Fruit fly (Drosophila melanogaster) whole organism, prepupa: ENCODE results near the gene Dpy-30L2.

Experiments
- CG10669 ChIP-seq: fragments of 200-800 bp; sonication (Bioruptor generic); optimal IDR thresholded peaks from 3 replicates; lab custom pipeline; 2018; ENCODE audit warnings: missing biosample characterization, mild to moderate bottlenecking, missing genetic modification characterization, moderate library complexity
- CG15336 ChIP-seq: fragments of 200-800 bp; sonication (Bioruptor generic); IDR thresholded peaks from 2 replicates; pipeline ENCODE4 v1.3.6; 2022; ENCODE audit warnings: missing biosample characterization, missing genetic modification characterization
- CG6808 ChIP-seq: fragments of 200-800 bp; sonication (Bioruptor generic); optimal IDR thresholded peaks from 3 replicates; lab custom pipeline; 2017; ENCODE audit warnings: missing biosample characterization, missing genetic modification characterization, mild to moderate bottlenecking, moderate library complexity, missing genetic modification reagents
- CG7368 ChIP-seq: fragments of 200-800 bp; sonication (Bioruptor generic); optimal IDR thresholded peaks from 3 replicates; lab custom pipeline; 2016; ENCODE audit warnings: missing biosample characterization, missing genetic modification characterization
- Eip93F ChIP-seq: fragments of 200-800 bp; sonication (Bioruptor generic); optimal IDR thresholded peaks from 2 replicates; lab custom pipeline; 2016; ENCODE audit warnings: missing biosample characterization, mild to moderate bottlenecking, missing genetic modification characterization
- eg ChIP-seq: fragments of 200-800 bp; sonication (Bioruptor generic); IDR thresholded peaks from 3 replicates; pipeline ENCODE4 v1.3.6; 2022; ENCODE audit warnings: missing biosample characterization, missing genetic modification characterization
- fd85E ChIP-seq: fragments of 200-800 bp; sonication (Bioruptor generic); optimal IDR thresholded peaks from 3 replicates; lab custom pipeline; 2016; ENCODE audit warnings: missing biosample characterization, missing genetic modification characterization
- lz ChIP-seq: fragments of 200-800 bp; sonication (Bioruptor generic); optimal IDR thresholded peaks from 3 replicates; lab custom pipeline; 2016; ENCODE audit warnings: missing biosample characterization, missing genetic modification characterization
- svp ChIP-seq: fragments of 200-800 bp; sonication (Bioruptor generic); peaks from one replicate; lab custom pipeline; 2016; ENCODE audit warnings: missing biosample characterization, missing genetic modification characterization

The Dpy-30L2 gene

DNA sequence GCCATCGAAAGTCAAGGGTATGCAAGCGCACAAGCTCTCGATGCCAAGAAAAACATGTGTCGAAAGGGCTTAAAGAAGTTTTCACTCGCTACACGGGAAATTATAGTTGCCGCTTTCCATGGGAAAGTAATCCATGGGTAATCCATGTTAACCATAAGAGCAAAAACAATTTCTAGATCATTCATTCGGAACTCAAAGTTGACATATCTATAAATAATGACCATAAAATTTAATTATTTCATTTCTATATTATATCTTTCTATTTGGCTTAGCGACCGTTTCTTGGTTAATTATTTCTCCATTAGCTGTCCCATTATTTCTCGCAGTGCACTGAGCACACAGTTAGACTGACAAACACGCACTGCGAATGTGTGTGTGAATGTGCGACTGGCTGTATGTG lies 46.8 kb downstream of the Dpy-30L2 start (continued):
- no peak for TF ChIP-seq CG15336 (GFP tag; lab: Robert Waterston, UW)
- no peak for TF ChIP-seq CG10669 (GFP tag; lab: Kevin White, UChicago)
- TF ChIP-seq CG7368 (GFP tag; lab: Kevin White, UChicago) = no peak
- TF ChIP-seq svp = peak; percentile 53
- TF ChIP-seq lz (GFP tag; lab: Kevin White, UChicago) = no peak
- no peak for TF ChIP-seq eg (GFP tag; lab: Robert Waterston, UW)
- no peak for TF ChIP-seq CG6808 (GFP tag; lab: Kevin White, UChicago)
- TF ChIP-seq Eip93F = no peak
- no peak for TF ChIP-seq fd85E (GFP tag; lab: Kevin White, UChicago)
